Worm (Caenorhabditis elegans) whole organism, late embryonic: ENCODE data around the gene cpg-18.

Experiments used
- ceh-30 ChIP-seq: fragments of 150-350 bp; optimal IDR thresholded peaks from 2 replicates; lab custom pipeline; 2014; ENCODE audit warnings: missing biosample characterization, missing genetic modification characterization
- ets-4 ChIP-seq: sonication (generic microtip); optimal IDR thresholded peaks from 2 replicates; lab custom pipeline; 2016; ENCODE audit warnings: missing genetic modification characterization, missing compliant biosample characterization
- hlh-6 ChIP-seq: sonication (generic microtip); optimal IDR thresholded peaks from 2 replicates; lab custom pipeline; 2016; ENCODE audit warnings: missing genotype, missing genetic modification characterization, missing compliant biosample characterization
- pha-4 ChIP-seq: fragments of 150-350 bp; optimal IDR thresholded peaks from 2 replicates; lab custom pipeline; 2018; ENCODE audit warnings: missing biosample characterization, missing genetic modification reagents, missing genetic modification characterization
- unc-3 ChIP-seq, 2 experiments: fragments of 200-800 bp in 1 of 2; sonication (Bioruptor generic) in 1 of 2; sonication (generic microtip) in 1 of 2; conservative IDR thresholded peaks in 1 of 2; optimal IDR thresholded peaks in 1 of 2; 2 replicates each; pipeline versions ENCODE4 v1.3.6 to Lab custom; 2016 to 2022; ENCODE audit warnings: missing compliant biosample characterization in 2 of 2, missing genetic modification characterization in 2 of 2, missing genetic modification reagents in 1 of 2

ce11 chrIV:5764392-5764791 is 29.6 kb downstream of the cpg-18 start:
- TF ChIP-seq ceh-30 = no peak
- no peak for TF ChIP-seq pha-4
- TF ChIP-seq hlh-6 (tag; lab: Kevin White, UChicago) = no peak
- TF ChIP-seq ets-4 (tag; lab: Kevin White, UChicago) = no peak
- no peak for TF ChIP-seq unc-3 (GFP tag; conservative IDR thresholded peaks at IDR 0.05; lab: Robert Waterston, UW)
- TF ChIP-seq unc-3 (tag; optimal IDR thresholded peaks at IDR 0.05; lab: Kevin White, UChicago) = no peak
